Worm (Caenorhabditis elegans): ENCODE measurements around the gene aqp-2.

Gene aqp-2

DNA sequence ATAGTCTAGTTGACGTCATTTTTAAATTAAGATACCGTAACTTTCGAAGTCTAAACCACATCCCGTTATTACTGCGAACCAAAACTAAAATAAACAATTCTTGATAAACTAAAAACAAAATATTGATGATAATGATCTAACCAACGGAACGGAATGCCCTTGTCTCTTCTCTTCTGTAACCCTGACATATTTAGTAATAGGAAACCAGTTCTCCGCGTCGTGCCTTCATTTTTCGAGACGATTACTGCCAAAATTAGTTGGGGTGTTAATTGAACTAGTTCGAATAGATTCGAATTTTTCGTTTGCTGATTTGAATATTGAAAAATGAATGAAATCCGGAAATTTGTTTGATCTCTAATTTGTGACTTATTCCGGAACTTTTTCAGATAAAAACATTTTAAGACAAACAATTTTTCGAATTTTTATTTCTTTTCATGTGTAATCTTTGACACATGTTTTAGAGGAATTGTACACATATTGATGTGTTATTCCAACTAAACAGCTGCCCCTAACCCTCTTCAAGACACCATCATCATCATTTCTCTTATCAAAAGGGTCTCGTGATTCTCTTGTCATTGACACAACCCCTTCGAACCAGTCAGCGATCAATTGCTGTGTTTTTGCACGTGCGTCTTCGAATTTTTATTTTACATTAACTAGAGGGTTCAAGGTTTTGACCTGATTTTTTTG lies 22.0 kb upstream of the aqp-2 start:
- TF ChIP-seq mel-28 (tag; optimal IDR thresholded peaks at IDR 0.05; ENCODE audit: borderline replicate concordance) (no peak), ceh-100 (GFP tag; IDR thresholded peaks at IDR 0.05) (no peak), hmg-1.2 (GFP tag; IDR thresholded peaks at IDR 0.05) (no peak), akir-1 (GFP tag; optimal IDR thresholded peaks at IDR 0.05) (no peak), B0261.1 (tag; optimal IDR thresholded peaks at IDR 0.05) (no peak), die-1 (tag; optimal IDR thresholded peaks at IDR 0.05) (no peak), ceh-58 (GFP tag; IDR thresholded peaks at IDR 0.05) (no peak), attf-5 (GFP tag; optimal IDR thresholded peaks at IDR 0.05) (peak; percentile 54), ekl-4 (GFP tag; IDR thresholded peaks at IDR 0.05) (no peak), zim-3 (tag; optimal IDR thresholded peaks at IDR 0.05) (no peak), ZK185.1 (tag; optimal IDR thresholded peaks at IDR 0.05; ENCODE audit: poor library complexity, severe bottlenecking) (no peak), madf-8 (GFP tag; conservative IDR thresholded peaks at IDR 0.05) (no peak), hsf-1 (GFP tag; IDR thresholded peaks at IDR 0.05) (no peak), fkh-3 (tag; optimal IDR thresholded peaks at IDR 0.05) (no peak), lag-1 (GFP tag; IDR thresholded peaks at IDR 0.05) (no peak), pbrm-1 (GFP tag; IDR thresholded peaks at IDR 0.05) (peak; percentile 45; the same call in 1 of the 2 replicates), madf-3 (GFP tag; IDR thresholded peaks at IDR 0.05) (no peak), let-526 (GFP tag; IDR thresholded peaks at IDR 0.05) (no peak), F10E7.11 (tag; optimal IDR thresholded peaks at IDR 0.05) (no peak), C06A6.2 (GFP tag; conservative IDR thresholded peaks at IDR 0.05) (0 out of 2 replicates have a peak, but pooled peaks have one; percentile 26), ztf-25 (GFP tag; IDR thresholded peaks at IDR 0.05) (no peak), nhr-27 (tag; optimal IDR thresholded peaks at IDR 0.05) (no peak), F57A8.1 (GFP tag; optimal IDR thresholded peaks at IDR 0.05) (no peak), ceh-91 (GFP tag; IDR thresholded peaks at IDR 0.05) (no peak), dpl-1 (GFP tag; optimal IDR thresholded peaks at IDR 0.05) (no peak), hrde-1 (tag; optimal IDR thresholded peaks at IDR 0.05; ENCODE audit: borderline replicate concordance) (no peak), F33H1.4 (GFP tag; IDR thresholded peaks at IDR 0.05) (no peak), ccch-3 (GFP tag; optimal IDR thresholded peaks at IDR 0.05) (no peak), Y95B8A.8 (GFP tag; IDR thresholded peaks at IDR 0.05) (0 out of 2 replicates have a peak, but pooled peaks have one; percentile 43), B0019.2 (GFP tag; conservative IDR thresholded peaks at IDR 0.05) (no peak), ztf-6 (GFP tag; IDR thresholded peaks at IDR 0.05) (no peak), madf-10 (tag; optimal IDR thresholded peaks at IDR 0.05) (peak; percentile 30), bed-2 (GFP tag; IDR thresholded peaks at IDR 0.05) (no peak), B0035.1 (tag; optimal IDR thresholded peaks at IDR 0.05) (no peak), K11D2.4 (GFP tag; IDR thresholded peaks at IDR 0.05) (peak; percentile 28; the same call in 1 of the 2 replicates), ztf-28 (GFP tag; IDR thresholded peaks at IDR 0.05) (no peak), xnd-1 (tag; optimal IDR thresholded peaks at IDR 0.05) (no peak), F55B11.4 (tag; optimal IDR thresholded peaks at IDR 0.05; ENCODE audit: borderline replicate concordance, insufficient read depth) (no peak), F57C9.4 (tag; optimal IDR thresholded peaks at IDR 0.05) (no peak), C17E4.6 (GFP tag; IDR thresholded peaks at IDR 0.05) (no peak), Y53G8AR.9 (GFP tag; conservative IDR thresholded peaks at IDR 0.05) (peak; percentile 21; the same call in 1 of the 2 replicates), nhr-120 (GFP tag; IDR thresholded peaks at IDR 0.05) (no peak), mes-4 (tag; optimal IDR thresholded peaks at IDR 0.05) (no peak), lin-35 (GFP tag; optimal IDR thresholded peaks at IDR 0.05) (no peak), F23B12.7 (tag; optimal IDR thresholded peaks at IDR 0.05; ENCODE audit: insufficient read depth) (no peak), unc-130 (GFP tag; optimal IDR thresholded peaks at IDR 0.05) (no peak), F22D6.2 (tag; optimal IDR thresholded peaks at IDR 0.05) (peak; percentile 36), F37B4.10 (GFP tag; IDR thresholded peaks at IDR 0.05) (no peak)
